Fruit fly (Drosophila melanogaster) whole organism, pupa: Measurements from ENCODE around the gene CG5181.

Experiments
- CG10348 ChIP-seq: fragments of 200-800 bp; sonication (Bioruptor generic); IDR thresholded peaks from 2 replicates; pipeline ENCODE4 v1.3.6; 2022; ENCODE audit warnings: missing biosample characterization, missing genetic modification characterization
- CG12605 ChIP-seq: fragments of 200-800 bp; sonication (Bioruptor generic); IDR thresholded peaks from 2 replicates; pipeline ENCODE4 v1.3.6; 2022; ENCODE audit warnings: missing biosample characterization, missing genetic modification characterization
- CG13204 ChIP-seq: fragments of 200-800 bp; sonication (Bioruptor generic); optimal IDR thresholded peaks from 2 replicates; lab custom pipeline; 2018; ENCODE audit warnings: missing biosample characterization, mild to moderate bottlenecking, missing genetic modification characterization, moderate library complexity
- CG14655 ChIP-seq: fragments of 200-800 bp; sonication (Bioruptor generic); optimal IDR thresholded peaks from 3 replicates; lab custom pipeline; 2017; ENCODE audit warnings: mild to moderate bottlenecking, missing biosample characterization, missing genetic modification reagents, missing genetic modification characterization
- CG15710 ChIP-seq: fragments of 200-800 bp; sonication (Bioruptor generic); optimal IDR thresholded peaks from 2 replicates; lab custom pipeline; 2018; ENCODE audit warnings: missing biosample characterization, mild to moderate bottlenecking, missing genetic modification characterization, moderate library complexity
- CG17806 ChIP-seq: fragments of 200-800 bp; sonication (Bioruptor generic); optimal IDR thresholded peaks from 2 replicates; lab custom pipeline; 2018; ENCODE audit warnings: missing biosample characterization, mild to moderate bottlenecking, missing genetic modification characterization, moderate library complexity
- CG32121 ChIP-seq: fragments of 200-800 bp; sonication (Bioruptor generic); IDR thresholded peaks from 2 replicates; pipeline ENCODE4 v1.3.6; 2022; ENCODE audit warnings: missing biosample characterization, missing genetic modification characterization
- CG34367 ChIP-seq: fragments of 200-800 bp; sonication (Bioruptor generic); optimal IDR thresholded peaks from 2 replicates; lab custom pipeline; 2018; ENCODE audit warnings: missing biosample characterization, mild to moderate bottlenecking, missing genetic modification characterization
- CG4496 ChIP-seq: fragments of 200-800 bp; sonication (Bioruptor generic); IDR thresholded peaks from 3 replicates; pipeline ENCODE4 v1.3.6; 2022; ENCODE audit warnings: missing biosample characterization, missing genetic modification characterization
- CG8159 ChIP-seq: fragments of 200-800 bp; sonication (Bioruptor generic); optimal IDR thresholded peaks from 3 replicates; lab custom pipeline; 2018; ENCODE audit warnings: missing biosample characterization, mild to moderate bottlenecking, missing genetic modification characterization, moderate library complexity
- CG8301 ChIP-seq: fragments of 200-800 bp; sonication (Bioruptor generic); optimal IDR thresholded peaks from 2 replicates; lab custom pipeline; 2018; ENCODE audit warnings: missing biosample characterization, mild to moderate bottlenecking, missing genetic modification characterization
- CG9948 ChIP-seq: fragments of 200-800 bp; sonication (Bioruptor generic); optimal IDR thresholded peaks from 2 replicates; lab custom pipeline; 2018; ENCODE audit warnings: missing biosample characterization, mild to moderate bottlenecking, missing genetic modification characterization, moderate library complexity
- D1 ChIP-seq: fragments of 200-800 bp; sonication (Bioruptor generic); optimal IDR thresholded peaks from 2 replicates; lab custom pipeline; 2018; ENCODE audit warnings: missing biosample characterization, mild to moderate bottlenecking, missing genetic modification characterization, moderate library complexity
- EcR ChIP-seq: fragments of 200-800 bp; sonication (Bioruptor generic); optimal IDR thresholded peaks from 3 replicates; lab custom pipeline; 2019; ENCODE audit warnings: missing biosample characterization, missing genetic modification characterization, mild to moderate bottlenecking, moderate library complexity, missing genetic modification reagents
- Ets98B ChIP-seq: fragments of 200-800 bp; sonication (Bioruptor generic); IDR thresholded peaks from 2 replicates; pipeline ENCODE4 v1.3.6; 2022; ENCODE audit warnings: missing biosample characterization, missing genetic modification characterization
- Pif1A ChIP-seq: fragments of 200-800 bp; sonication (Bioruptor generic); optimal IDR thresholded peaks from 3 replicates; lab custom pipeline; 2016; ENCODE audit warnings: missing biosample characterization, missing genetic modification characterization
- Pif1B ChIP-seq: fragments of 200-800 bp; sonication (Bioruptor generic); optimal IDR thresholded peaks from 3 replicates; lab custom pipeline; 2016; ENCODE audit warnings: missing biosample characterization, missing genetic modification characterization
- Snoo ChIP-seq: fragments of 200-800 bp; sonication (Bioruptor generic); optimal IDR thresholded peaks from 3 replicates; lab custom pipeline; 2017; ENCODE audit warnings: missing biosample characterization, mild to moderate bottlenecking, missing genetic modification characterization, inconsistent platforms
- fd96Ca ChIP-seq: fragments of 200-800 bp; sonication (Bioruptor generic); IDR thresholded peaks from 3 replicates; pipeline ENCODE4 v1.3.6; 2022; ENCODE audit warnings: missing biosample characterization, missing genetic modification characterization
- gl ChIP-seq: fragments of 200-800 bp; sonication (Bioruptor generic); optimal IDR thresholded peaks from 2 replicates; lab custom pipeline; 2018; ENCODE audit warnings: missing biosample characterization, mild to moderate bottlenecking, missing genetic modification characterization
- rn ChIP-seq: fragments of 200-800 bp; sonication (Bioruptor generic); IDR thresholded peaks from 2 replicates; pipeline ENCODE4 v1.3.6; 2022; ENCODE audit warnings: missing biosample characterization, missing genetic modification characterization

Gene CG5181

dm6 chr2L:7424282-7424905 lies 14.8 kb upstream of the CG5181 start:
- TF ChIP-seq fd96Ca (GFP tag; lab: Robert Waterston, UW) (peak; percentile 75), CG13204 (GFP tag; lab: Kevin White, UChicago) (no peak), CG12605 (GFP tag; lab: Robert Waterston, UW) (no peak), CG32121 (GFP tag; lab: Robert Waterston, UW) (peak; percentile 33; the same call in 1 of the 2 replicates), Pif1A (GFP tag; lab: Kevin White, UChicago) (peak; percentile 52), CG9948 (tag; lab: Kevin White, UChicago) (peak; percentile 65), CG4496 (GFP tag; lab: Robert Waterston, UW) (0 out of 3 replicates have a peak, but pooled peaks have one; percentile 64), CG14655 (peak; percentile 64), rn (GFP tag; lab: Robert Waterston, UW) (peak; percentile 28; the same call in 1 of the 2 replicates), CG34367 (peak; percentile 55), D1 (tag; lab: Kevin White, UChicago) (no peak), CG8301 (tag; lab: Kevin White, UChicago) (peak; percentile 59), Snoo (tag; lab: Kevin White, UChicago) (no peak), CG10348 (GFP tag; lab: Robert Waterston, UW) (no peak), CG15710 (tag; lab: Kevin White, UChicago) (peak; percentile 41), CG8159 (tag; lab: Kevin White, UChicago) (peak; percentile 63), CG17806 (tag; lab: Kevin White, UChicago) (peak; percentile 59), EcR (GFP tag; lab: Kevin White, UChicago) (no peak), Pif1B (GFP tag; lab: Kevin White, UChicago) (peak; percentile 53), gl (tag; lab: Kevin White, UChicago) (no peak), Ets98B (GFP tag; lab: Robert Waterston, UW) (no peak)

dm6 chr2L:7423333-7423895 lies 13.8 kb upstream of the CG5181 start:
- TF ChIP-seq CG8301 (tag; lab: Kevin White, UChicago) = peak; percentile 73
- peak; percentile 67 for TF ChIP-seq CG17806 (tag; lab: Kevin White, UChicago)
- peak; percentile 73 for TF ChIP-seq Snoo (tag; lab: Kevin White, UChicago)
- peak; percentile 35 for TF ChIP-seq D1 (tag; lab: Kevin White, UChicago)
- TF ChIP-seq rn (GFP tag; lab: Robert Waterston, UW) = peak; percentile 45; the same call in 1 of the 2 replicates
- peak; percentile 91 for TF ChIP-seq CG4496 (GFP tag; lab: Robert Waterston, UW)
- peak; percentile 84 for TF ChIP-seq CG15710 (tag; lab: Kevin White, UChicago)
- TF ChIP-seq Pif1B (GFP tag; lab: Kevin White, UChicago) = peak; percentile 60
- 0 out of 2 replicates have a peak, but pooled peaks have one; percentile 33 for TF ChIP-seq CG10348 (GFP tag; lab: Robert Waterston, UW)
- TF ChIP-seq CG14655 = peak; percentile 60
- TF ChIP-seq CG9948 (tag; lab: Kevin White, UChicago) = peak; percentile 63
- TF ChIP-seq CG8159 (tag; lab: Kevin White, UChicago) = peak; percentile 75
- TF ChIP-seq fd96Ca (GFP tag; lab: Robert Waterston, UW) = peak; percentile 86
- peak; percentile 72 for TF ChIP-seq CG13204 (GFP tag; lab: Kevin White, UChicago)
- peak; percentile 75 for TF ChIP-seq CG12605 (GFP tag; lab: Robert Waterston, UW)
- peak; percentile 85 for TF ChIP-seq EcR (GFP tag; lab: Kevin White, UChicago)
- peak; percentile 58 for TF ChIP-seq CG34367
- peak; percentile 86 for TF ChIP-seq CG32121 (GFP tag; lab: Robert Waterston, UW)
- TF ChIP-seq Ets98B (GFP tag; lab: Robert Waterston, UW) = peak; percentile 92
- peak; percentile 73 for TF ChIP-seq gl (tag; lab: Kevin White, UChicago)
- TF ChIP-seq Pif1A (GFP tag; lab: Kevin White, UChicago) = peak; percentile 71

dm6 chr2L:7422429-7423283 lies 13.0 kb upstream of the CG5181 start:
- TF ChIP-seq Pif1A (GFP tag; lab: Kevin White, UChicago) (peak; percentile 63), CG8301 (tag; lab: Kevin White, UChicago) (peak; percentile 67), CG34367 (peak; percentile 68), Snoo (tag; lab: Kevin White, UChicago) (peak; percentile 91), CG14655 (peak; percentile 84), CG10348 (GFP tag; lab: Robert Waterston, UW) (0 out of 2 replicates have a peak, but pooled peaks have one; percentile 18), fd96Ca (GFP tag; lab: Robert Waterston, UW) (peak; percentile 70; the same call in 2 of the 3 replicates), gl (tag; lab: Kevin White, UChicago) (no peak), EcR (GFP tag; lab: Kevin White, UChicago) (peak; percentile 99), CG15710 (tag; lab: Kevin White, UChicago) (peak; percentile 65), CG32121 (GFP tag; lab: Robert Waterston, UW) (peak; percentile 77), CG17806 (tag; lab: Kevin White, UChicago) (peak; percentile 64), Pif1B (GFP tag; lab: Kevin White, UChicago) (peak; percentile 16), D1 (tag; lab: Kevin White, UChicago) (no peak), CG8159 (tag; lab: Kevin White, UChicago) (peak; percentile 83), CG13204 (GFP tag; lab: Kevin White, UChicago) (peak; percentile 80), Ets98B (GFP tag; lab: Robert Waterston, UW) (peak; percentile 76), CG12605 (GFP tag; lab: Robert Waterston, UW) (peak; percentile 70; the same call in 1 of the 2 replicates), CG4496 (GFP tag; lab: Robert Waterston, UW) (peak; percentile 82), rn (GFP tag; lab: Robert Waterston, UW) (0 out of 2 replicates have a peak, but pooled peaks have one; percentile 6), CG9948 (tag; lab: Kevin White, UChicago) (peak; percentile 67)
- TF ChIP-seq, all 21 proteins: peak for 19
